Worm (Caenorhabditis elegans): ENCODE results near the gene R10E4.9.

Gene R10E4.9

ce11 chrIII:4309303-4309702 lies 7.1 kb upstream of the R10E4.9 start:
- no peak for TF ChIP-seq elt-1 (tag; optimal IDR thresholded peaks at IDR 0.05; ENCODE audit: borderline replicate concordance, insufficient read depth)

DNA sequence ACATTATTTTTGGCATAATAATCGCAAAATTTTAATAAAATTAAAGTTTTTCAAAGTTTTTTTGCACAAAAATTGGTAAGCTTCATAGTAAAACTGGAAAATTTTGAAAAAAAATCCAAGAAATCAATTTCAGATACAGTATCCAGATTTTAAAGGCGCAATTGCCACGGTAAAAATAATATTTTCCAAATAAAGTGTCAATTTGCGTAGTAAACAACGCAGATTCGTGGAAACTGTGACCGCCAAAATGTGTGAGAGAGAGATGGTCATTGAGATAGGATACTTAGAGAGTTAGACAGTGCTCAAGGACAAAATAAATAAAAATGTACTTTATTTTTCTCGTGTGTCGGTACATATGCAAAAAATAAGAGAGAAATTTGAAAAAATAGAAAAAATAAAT lies 587 bp upstream of the R10E4.9 start:
- no peak for TF ChIP-seq unc-62 (GFP tag; optimal IDR thresholded peaks at IDR 0.05)
- TF ChIP-seq nhr-237 (tag; optimal IDR thresholded peaks at IDR 0.05): no peak
- no peak for TF ChIP-seq elt-1 (tag; optimal IDR thresholded peaks at IDR 0.05; ENCODE audit: borderline replicate concordance, insufficient read depth)
- no peak for TF ChIP-seq flh-1 (GFP tag; optimal IDR thresholded peaks at IDR 0.05)
- TF ChIP-seq mab-5 (tag; optimal IDR thresholded peaks at IDR 0.05): no peak
- TF ChIP-seq cnd-1 (tag; optimal IDR thresholded peaks at IDR 0.05): no peak
- TF ChIP-seq sem-2 (GFP tag; optimal IDR thresholded peaks at IDR 0.05): no peak
- no peak for TF ChIP-seq blmp-1 (tag; optimal IDR thresholded peaks at IDR 0.05)
- no peak for TF ChIP-seq hlh-1 (tag; optimal IDR thresholded peaks at IDR 0.05)
- TF ChIP-seq ces-1 (GFP tag; optimal IDR thresholded peaks at IDR 0.05): no peak
- no peak for TF ChIP-seq tbx-8 (GFP tag; optimal IDR thresholded peaks at IDR 0.05)
- no peak for TF ChIP-seq ham-2 (GFP tag; optimal IDR thresholded peaks at IDR 0.05)
- TF ChIP-seq unc-120 (tag; optimal IDR thresholded peaks at IDR 0.05; ENCODE audit: poor library complexity, severe bottlenecking): no peak
- no peak for TF ChIP-seq mep-1 (tag; optimal IDR thresholded peaks at IDR 0.05)
- TF ChIP-seq nhr-28 (tag; optimal IDR thresholded peaks at IDR 0.05): no peak

ce11 chrIII:4300989-4301498 lies 1.1 kb downstream of the R10E4.9 start, which contains the start of gene R10E4.11:
R10E4.11 (minus strand) TSS chrIII:4301039.
- TF ChIP-seq M03D4.4 (tag; optimal IDR thresholded peaks at IDR 0.05) (no peak), ceh-39 (tag; optimal IDR thresholded peaks at IDR 0.05) (peak; percentile 13)

DNA sequence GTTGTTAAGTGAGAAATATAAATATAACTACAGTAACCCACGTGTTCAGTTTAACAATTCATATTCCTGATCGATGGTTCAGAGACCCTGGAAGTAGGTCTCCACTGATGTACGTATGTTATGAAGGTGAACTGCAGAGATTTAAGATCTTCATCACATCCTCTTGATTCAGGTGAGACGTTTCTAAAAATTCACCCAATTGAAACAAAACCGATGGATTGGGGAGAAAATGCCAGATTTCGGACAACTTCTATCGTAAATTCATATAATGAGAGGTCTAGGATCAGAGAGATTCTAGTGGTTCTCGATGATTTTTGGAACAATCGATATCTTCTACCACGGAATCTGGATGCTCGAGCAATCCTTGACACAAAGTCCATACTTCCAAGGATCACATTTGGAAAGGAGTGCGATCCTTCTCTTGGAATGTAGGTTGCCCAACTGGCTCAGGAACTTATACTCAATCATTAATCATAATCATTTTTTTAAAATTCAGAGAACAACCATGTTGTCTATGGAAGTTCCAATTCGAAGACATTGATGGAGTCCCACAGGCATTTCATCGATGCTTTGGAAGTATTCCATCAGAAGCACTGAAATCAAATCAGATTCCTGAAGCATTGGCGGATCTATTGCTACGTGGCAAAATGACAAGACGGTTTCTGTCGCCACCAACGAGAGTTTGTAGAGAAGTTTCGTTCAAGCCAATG lies 7.9 kb downstream of the R10E4.9 start, which contains the start of the genes nth-1 and R10E4.7:
TSS of gene nth-1 (minus strand) at position 101 of the 710 bp plus-strand sequence.
TSS of gene R10E4.7 (plus strand) at position 660 of the 710 bp plus-strand sequence.
- TF ChIP-seq ceh-83 (GFP tag; optimal IDR thresholded peaks at IDR 0.05): no peak
- TF ChIP-seq drap-1 (GFP tag; optimal IDR thresholded peaks at IDR 0.05): no peak
- no peak for TF ChIP-seq nhr-76 (tag; optimal IDR thresholded peaks at IDR 0.05)
- no peak for TF ChIP-seq ceh-43 (GFP tag; optimal IDR thresholded peaks at IDR 0.05)
- TF ChIP-seq hlh-1 (tag; optimal IDR thresholded peaks at IDR 0.05): no peak

ce11 chrIII:4293108-4293507 lies 9.1 kb downstream of the R10E4.9 start, which contains the start of gene R10E4.6:
R10E4.6 (plus strand) TSS chrIII:4293408.
- peak; percentile 88 for TF ChIP-seq zip-8 (tag; optimal IDR thresholded peaks at IDR 0.05)
- no peak for TF ChIP-seq sem-2 (GFP tag; optimal IDR thresholded peaks at IDR 0.05)

ce11 chrIII:4291216-4291691 lies 10.9 kb downstream of the R10E4.9 start, which contains the start of gene mcm-5:
mcm-5 (minus strand) TSS chrIII:4291266.
- TF ChIP-seq zip-8 (tag; optimal IDR thresholded peaks at IDR 0.05): no peak
- no peak for TF ChIP-seq mab-5 (tag; optimal IDR thresholded peaks at IDR 0.05)
- no peak for TF ChIP-seq tbx-8 (GFP tag; optimal IDR thresholded peaks at IDR 0.05)
- no peak for TF ChIP-seq mls-2 (tag; optimal IDR thresholded peaks at IDR 0.05)
- peak; percentile 67 for TF ChIP-seq mep-1 (tag; optimal IDR thresholded peaks at IDR 0.05)
- peak; percentile 22 for TF ChIP-seq ceh-39 (tag; optimal IDR thresholded peaks at IDR 0.05)
- no peak for TF ChIP-seq nhr-28 (tag; optimal IDR thresholded peaks at IDR 0.05)
- TF ChIP-seq sem-2 (GFP tag; optimal IDR thresholded peaks at IDR 0.05): no peak
- TF ChIP-seq elt-1 (tag; optimal IDR thresholded peaks at IDR 0.05; ENCODE audit: borderline replicate concordance, insufficient read depth): no peak
- no peak for TF ChIP-seq snpc-4 (tag; optimal IDR thresholded peaks at IDR 0.05)
- TF ChIP-seq M03D4.4 (tag; optimal IDR thresholded peaks at IDR 0.05): no peak
- no peak for TF ChIP-seq nhr-2 (tag; optimal IDR thresholded peaks at IDR 0.05)
- TF ChIP-seq ceh-83 (GFP tag; optimal IDR thresholded peaks at IDR 0.05): no peak
- TF ChIP-seq flh-1 (GFP tag; optimal IDR thresholded peaks at IDR 0.05): no peak
- TF ChIP-seq unc-120 (tag; optimal IDR thresholded peaks at IDR 0.05; ENCODE audit: poor library complexity, severe bottlenecking): no peak
- TF ChIP-seq lsy-2 (tag; optimal IDR thresholded peaks at IDR 0.05): peak; percentile 30
- peak; percentile 56 for TF ChIP-seq ces-1 (GFP tag; optimal IDR thresholded peaks at IDR 0.05)
- TF ChIP-seq unc-39 (tag; optimal IDR thresholded peaks at IDR 0.05): no peak
- TF ChIP-seq lin-13 (tag; optimal IDR thresholded peaks at IDR 0.05): no peak
- no peak for TF ChIP-seq hlh-1 (tag; optimal IDR thresholded peaks at IDR 0.05)

All from whole organism, mixed stage, embryonic.